Worm (Caenorhabditis elegans) whole organism, L2 larva: ENCODE results near the gene srz-25.

Source experiments
- ceh-16 ChIP-seq: fragments of 150-350 bp; optimal IDR thresholded peaks from 2 replicates; lab custom pipeline; 2014; ENCODE audit warnings: missing biosample characterization, missing genetic modification characterization
- elt-3 ChIP-seq: sonication (generic microtip); optimal IDR thresholded peaks from 2 replicates; lab custom pipeline; 2017; ENCODE audit warnings: missing biosample characterization, missing genetic modification characterization
- lin-13 ChIP-seq: fragments of 150-350 bp; optimal IDR thresholded peaks from 2 replicates; lab custom pipeline; 2014; ENCODE audit warnings: missing biosample characterization, missing genetic modification reagents, missing genetic modification characterization
- lsy-2 ChIP-seq, 2 experiments: fragments of 150-350 bp in 1 of 2; sonication (generic microtip) in 1 of 2; optimal IDR thresholded peaks; 2 replicates each; lab custom pipeline; 2014 to 2017; ENCODE audit warnings: missing biosample characterization in 2 of 2, missing genetic modification characterization in 2 of 2
- nhr-11 ChIP-seq: fragments of 150-350 bp; optimal IDR thresholded peaks from 2 replicates; lab custom pipeline; 2014; ENCODE audit warnings: missing biosample characterization, missing genetic modification characterization
- nhr-237 ChIP-seq: fragments of 150-350 bp; optimal IDR thresholded peaks from 2 replicates; lab custom pipeline; 2014; ENCODE audit warnings: missing biosample characterization, missing genetic modification characterization
- sem-4 ChIP-seq: fragments of 150-350 bp; optimal IDR thresholded peaks from 2 replicates; lab custom pipeline; 2014; ENCODE audit warnings: missing biosample characterization, missing genetic modification reagents, missing genetic modification characterization
- unc-55 ChIP-seq: fragments of 150-350 bp; sonication (generic microtip); optimal IDR thresholded peaks from 3 replicates; lab custom pipeline; 2014; ENCODE audit warnings: missing biosample characterization, missing genetic modification reagents, missing genetic modification characterization
- unc-62 ChIP-seq: fragments of 150-350 bp; optimal IDR thresholded peaks from 2 replicates; lab custom pipeline; 2014; ENCODE audit warnings: missing biosample characterization, missing genetic modification reagents, missing genetic modification characterization
- ztf-4 ChIP-seq: fragments of 150-350 bp; optimal IDR thresholded peaks from 2 replicates; lab custom pipeline; 2014; ENCODE audit warnings: missing biosample characterization, missing genetic modification characterization

ce11 chrV:17512763-17513162 is 27.6 kb upstream of the srz-25 start:
- TF ChIP-seq unc-55 (GFP tag; lab: Kevin White, UChicago) (no peak), lin-13 (GFP tag; lab: Kevin White, UChicago) (no peak), sem-4 (tag; lab: Kevin White, UChicago) (no peak), elt-3 (tag; lab: Kevin White, UChicago) (no peak), nhr-237 (no peak), ceh-16 (no peak), unc-62 (GFP tag; lab: Kevin White, UChicago) (no peak), lsy-2 (tag; optimal IDR thresholded peaks at IDR 0.05; lab: Kevin White, UChicago) (no peak), ztf-4 (no peak), nhr-11 (tag; lab: Kevin White, UChicago) (no peak)
